Worm (Caenorhabditis elegans) whole organism, early embryonic: Measurements from ENCODE around the gene ooc-5.

Source experiments
- ama-1 ChIP-seq: fragments of 150-350 bp; optimal IDR thresholded peaks from 2 replicates; lab custom pipeline; 2014
- ets-7 ChIP-seq: sonication (generic microtip); optimal IDR thresholded peaks from 2 replicates; lab custom pipeline; 2016; ENCODE audit warnings: missing genotype, missing genetic modification characterization, missing compliant biosample characterization

ce11 chrII:9029218-9029672 is 36.3 kb downstream of the ooc-5 start, which contains the start of gene F37B12.1:
- no peak for TF ChIP-seq ets-7 (tag; lab: Kevin White, UChicago)
- TF ChIP-seq ama-1 (lab: Kevin White, UChicago), result no peak
